Worm (Caenorhabditis elegans) whole organism, L1 larva: Measurements from ENCODE around the gene F39F10.5.

Experiments used
- C04F5.9 ChIP-seq: sonication (generic microtip); optimal IDR thresholded peaks from 2 replicates; lab custom pipeline; 2016; ENCODE audit warnings: missing genetic modification characterization, missing compliant biosample characterization
- C16A3.4 ChIP-seq: fragments of 150-350 bp; optimal IDR thresholded peaks from 2 replicates; lab custom pipeline; 2014; ENCODE audit warnings: missing biosample characterization, missing genetic modification characterization
- C34B4.2 ChIP-seq: sonication (generic microtip); optimal IDR thresholded peaks from 2 replicates; lab custom pipeline; 2017; ENCODE audit warnings: mild to moderate bottlenecking, missing genetic modification characterization, missing compliant biosample characterization
- Y116A8C.19 ChIP-seq: sonication (generic microtip); optimal IDR thresholded peaks from 2 replicates; lab custom pipeline; 2016; ENCODE audit warnings: missing compliant biosample characterization, missing genetic modification characterization, borderline replicate concordance
- aly-2 ChIP-seq: fragments of 150-350 bp; optimal IDR thresholded peaks from 2 replicates; lab custom pipeline; 2014; ENCODE audit warnings: missing biosample characterization, missing genetic modification characterization
- ama-1 ChIP-seq: fragments of 150-350 bp; optimal IDR thresholded peaks from 2 replicates; lab custom pipeline; 2014
- blmp-1 ChIP-seq: fragments of 150-350 bp; optimal IDR thresholded peaks from 2 replicates; lab custom pipeline; 2014; ENCODE audit warnings: missing biosample characterization, missing genetic modification characterization
- ceh-82 ChIP-seq, 3 experiments: fragments of 150-350 bp in 1 of 3; sonication (generic microtip) in 2 of 3; optimal IDR thresholded peaks; 2 replicates each; lab custom pipeline; 2014 to 2017; ENCODE audit warnings: missing biosample characterization in 3 of 3, missing genetic modification characterization in 3 of 3
- ceh-88 ChIP-seq: fragments of 200-800 bp; sonication (Bioruptor generic); IDR thresholded peaks from 2 replicates; pipeline ENCODE4 v1.3.6; 2022; ENCODE audit warnings: missing genetic modification characterization, missing compliant biosample characterization
- ceh-90 ChIP-seq: sonication (generic microtip); optimal IDR thresholded peaks from 2 replicates; lab custom pipeline; 2016; ENCODE audit warnings: missing genetic modification characterization, missing compliant biosample characterization
- ces-1 ChIP-seq: fragments of 150-350 bp; optimal IDR thresholded peaks from 2 replicates; lab custom pipeline; 2014; ENCODE audit warnings: missing biosample characterization, missing genetic modification reagents, missing genetic modification characterization
- dsc-1 ChIP-seq: sonication (generic microtip); optimal IDR thresholded peaks from 2 replicates; lab custom pipeline; 2016; ENCODE audit warnings: mild to moderate bottlenecking, missing genetic modification characterization, missing compliant biosample characterization
- efl-1 ChIP-seq, 4 experiments: fragments of 150-350 bp; optimal IDR thresholded peaks in 3 of 4; peaks in 1 of 4; 1 replicate in 1 of 4; 2 replicates in 3 of 4; lab custom pipeline; 2014; ENCODE audit warnings: missing biosample characterization in 2 of 4, missing genetic modification characterization in 2 of 4, missing genetic modification reagents in 2 of 4
- elt-3 ChIP-seq, 6 experiments: fragments of 150-350 bp in 1 of 6; sonication (generic microtip); optimal IDR thresholded peaks; 2 replicates each; lab custom pipeline; 2017 to 2018; ENCODE audit warnings: missing biosample characterization in 6 of 6, missing genetic modification characterization in 6 of 6, inconsistent platforms in 1 of 6
- ets-5 ChIP-seq: fragments of 200-800 bp; sonication (Bioruptor generic); IDR thresholded peaks from 2 replicates; pipeline ENCODE4 v1.3.6; 2022; ENCODE audit warnings: missing genetic modification characterization, missing compliant biosample characterization
- fkh-10 ChIP-seq: sonication (generic microtip); optimal IDR thresholded peaks from 2 replicates; lab custom pipeline; 2017; ENCODE audit warnings: missing biosample characterization, missing genetic modification reagents, missing genetic modification characterization
- fos-1 ChIP-seq: fragments of 150-350 bp; optimal IDR thresholded peaks from 2 replicates; lab custom pipeline; 2014; ENCODE audit warnings: missing biosample characterization, missing genetic modification characterization
- grh-1 ChIP-seq: fragments of 200-800 bp; sonication (Bioruptor generic); IDR thresholded peaks from 2 replicates; pipeline ENCODE4 v1.3.6; 2022; ENCODE audit warnings: missing genetic modification reagents, missing genetic modification characterization, missing compliant biosample characterization
- hlh-17 ChIP-seq: fragments of 200-800 bp; sonication (Bioruptor generic); optimal IDR thresholded peaks from 2 replicates; lab custom pipeline; 2018; ENCODE audit warnings: missing genetic modification characterization, mild to moderate bottlenecking, missing compliant biosample characterization, moderate library complexity, borderline replicate concordance
- hlh-4 ChIP-seq: sonication (generic microtip); optimal IDR thresholded peaks from 2 replicates; lab custom pipeline; 2016; ENCODE audit warnings: mild to moderate bottlenecking, missing genetic modification characterization, missing compliant biosample characterization
- hpl-2 ChIP-seq: fragments of 150-350 bp; optimal IDR thresholded peaks from 2 replicates; lab custom pipeline; 2014; ENCODE audit warnings: missing biosample characterization, missing genetic modification reagents, missing genetic modification characterization
- isw-1 ChIP-seq: fragments of 200-800 bp; sonication (Bioruptor generic); IDR thresholded peaks from 2 replicates; pipeline ENCODE4 v1.3.6; 2022; ENCODE audit warnings: missing genetic modification characterization, missing compliant biosample characterization
- jun-1 ChIP-seq: fragments of 150-350 bp; optimal IDR thresholded peaks from 2 replicates; lab custom pipeline; 2014; ENCODE audit warnings: missing biosample characterization, missing genetic modification reagents, missing genetic modification characterization
- lin-13 ChIP-seq: fragments of 150-350 bp; optimal IDR thresholded peaks from 2 replicates; lab custom pipeline; 2014; ENCODE audit warnings: missing biosample characterization, missing genetic modification reagents, missing genetic modification characterization
- lin-39 ChIP-seq: fragments of 150-350 bp; optimal IDR thresholded peaks from 2 replicates; lab custom pipeline; 2014; ENCODE audit warnings: missing biosample characterization, missing genetic modification reagents, missing genetic modification characterization
- lir-3 ChIP-seq: sonication (generic microtip); optimal IDR thresholded peaks from 2 replicates; lab custom pipeline; 2016; ENCODE audit warnings: mild to moderate bottlenecking, missing genetic modification characterization, moderate library complexity, missing compliant biosample characterization; ENCODE audit not compliant: poor library complexity
- mab-9 ChIP-seq: fragments of 200-800 bp; sonication (Bioruptor generic); IDR thresholded peaks from 2 replicates; pipeline ENCODE4 v1.3.6; 2022; ENCODE audit warnings: missing genetic modification reagents, missing genetic modification characterization, missing compliant biosample characterization
- mdl-1 ChIP-seq, 2 experiments: fragments of 150-350 bp; optimal IDR thresholded peaks; 2 replicates each; lab custom pipeline; 2014 to 2017; ENCODE audit warnings: missing biosample characterization in 2 of 2, missing genetic modification characterization in 2 of 2, inconsistent platforms in 1 of 2
- nhr-11 ChIP-seq: fragments of 150-350 bp; optimal IDR thresholded peaks from 2 replicates; lab custom pipeline; 2014; ENCODE audit warnings: missing biosample characterization, missing genetic modification characterization
- nhr-76 ChIP-seq: sonication (generic microtip); optimal IDR thresholded peaks from 2 replicates; lab custom pipeline; 2017; ENCODE audit warnings: missing biosample characterization, missing genetic modification characterization
- nhr-77 ChIP-seq: fragments of 150-350 bp; optimal IDR thresholded peaks from 2 replicates; lab custom pipeline; 2014; ENCODE audit warnings: missing biosample characterization, missing genetic modification characterization
- rnt-1 ChIP-seq: sonication (generic microtip); optimal IDR thresholded peaks from 2 replicates; lab custom pipeline; 2016; ENCODE audit warnings: mild to moderate bottlenecking, missing genetic modification characterization, moderate library complexity, missing compliant biosample characterization
- snpc-4 ChIP-seq: fragments of 150-350 bp; optimal IDR thresholded peaks from 2 replicates; lab custom pipeline; 2014; ENCODE audit warnings: missing biosample characterization, missing genetic modification characterization
- snu-23 ChIP-seq: sonication (generic microtip); optimal IDR thresholded peaks from 2 replicates; lab custom pipeline; 2016; ENCODE audit warnings: missing genetic modification characterization, missing compliant biosample characterization
- swsn-7 ChIP-seq: sonication (generic microtip); optimal IDR thresholded peaks from 2 replicates; lab custom pipeline; 2016; ENCODE audit warnings: missing genetic modification characterization, missing compliant biosample characterization
- tbx-2 ChIP-seq: sonication (generic microtip); optimal IDR thresholded peaks from 2 replicates; lab custom pipeline; 2016; ENCODE audit warnings: missing genetic modification characterization, missing compliant biosample characterization
- tlp-1 ChIP-seq: fragments of 150-350 bp; optimal IDR thresholded peaks from 2 replicates; lab custom pipeline; 2014; ENCODE audit warnings: missing biosample characterization, missing genetic modification characterization
- unc-30 ChIP-seq: sonication (generic microtip); optimal IDR thresholded peaks from 2 replicates; lab custom pipeline; 2017; ENCODE audit warnings: missing biosample characterization, missing genetic modification characterization
- unc-86 ChIP-seq: sonication (generic microtip); optimal IDR thresholded peaks from 2 replicates; lab custom pipeline; 2016; ENCODE audit warnings: missing genetic modification characterization, missing compliant biosample characterization
- unc-98 ChIP-seq: fragments of 200-800 bp; sonication (Bioruptor generic); IDR thresholded peaks from 2 replicates; pipeline ENCODE4 v1.3.6; 2022; ENCODE audit warnings: missing genetic modification characterization, missing compliant biosample characterization
- vab-15 ChIP-seq: sonication (generic microtip); optimal IDR thresholded peaks from 2 replicates; lab custom pipeline; 2017; ENCODE audit warnings: missing genotype, mild to moderate bottlenecking, missing genetic modification characterization, missing compliant biosample characterization
- ztf-11 ChIP-seq, 2 experiments: sonication (generic microtip); optimal IDR thresholded peaks; 2 replicates each; lab custom pipeline; 2016 to 2017; ENCODE audit warnings: missing genetic modification characterization in 2 of 2, missing biosample characterization in 1 of 2, missing compliant biosample characterization in 1 of 2

Gene F39F10.5

ce11 chrX:16961387-16961786 lies 47.8 kb upstream of the F39F10.5 start (continued):
- no peak for TF ChIP-seq lin-39 (tag; lab: Kevin White, UChicago)
- TF ChIP-seq tlp-1 (tag; lab: Kevin White, UChicago): no peak
- TF ChIP-seq lin-13: peak; percentile 82
- peak; percentile 89 for TF ChIP-seq swsn-7
- TF ChIP-seq Y116A8C.19 (tag; lab: Kevin White, UChicago): no peak
- peak; percentile 69 for TF ChIP-seq dsc-1 (tag; lab: Kevin White, UChicago)
- no peak for TF ChIP-seq unc-98 (GFP tag; lab: Robert Waterston, UW)
- TF ChIP-seq ceh-90 (tag; lab: Kevin White, UChicago): no peak
- TF ChIP-seq mab-9 (GFP tag; lab: Robert Waterston, UW): peak; percentile 69; the same call in 1 of the 2 replicates
- TF ChIP-seq tbx-2: peak; percentile 83
- TF ChIP-seq vab-15 (tag; lab: Kevin White, UChicago): peak; percentile 39
- peak in 1 of 2 experiments; percentile 91 for TF ChIP-seq mdl-1 (tag; optimal IDR thresholded peaks at IDR 0.05; lab: Kevin White, UChicago)
- no peak for TF ChIP-seq hlh-4
- TF ChIP-seq nhr-76 (tag; lab: Kevin White, UChicago): peak; percentile 46
- peak; percentile 76 for TF ChIP-seq isw-1 (GFP tag; lab: Robert Waterston, UW)
- no peak for TF ChIP-seq nhr-11
- peak; percentile 84 for TF ChIP-seq jun-1 (tag; lab: Kevin White, UChicago)
- peak; percentile 92 for TF ChIP-seq C16A3.4
- peak; percentile 67 for TF ChIP-seq nhr-77 (tag; lab: Kevin White, UChicago)
- TF ChIP-seq blmp-1 (tag; lab: Kevin White, UChicago): peak; percentile 50
- TF ChIP-seq hpl-2: no peak
- TF ChIP-seq C34B4.2: no peak
- TF ChIP-seq grh-1 (GFP tag; lab: Robert Waterston, UW): no peak; the same call in 1 of the 2 replicates
- TF ChIP-seq snpc-4 (tag; lab: Kevin White, UChicago): peak; percentile 68
- TF ChIP-seq unc-30 (tag; lab: Kevin White, UChicago): no peak
- no peak for TF ChIP-seq ama-1 (lab: Kevin White, UChicago)
- peak; percentile 63 to 76 for TF ChIP-seq efl-1 (optimal IDR thresholded peaks at IDR 0.05; lab: Kevin White, UChicago)
- TF ChIP-seq efl-1 (GFP tag; optimal IDR thresholded peaks at IDR 0.05 in 1 of 2; lab: Kevin White, UChicago): peak in 1 of 2 experiments; percentile 29
- TF ChIP-seq hlh-17: no peak
- TF ChIP-seq ceh-82 (tag; optimal IDR thresholded peaks at IDR 0.05; lab: Kevin White, UChicago): peak; percentile 72 to 95 (median 85)
- TF ChIP-seq C04F5.9 (tag; lab: Kevin White, UChicago): no peak
- peak; percentile 93 for TF ChIP-seq snu-23
- TF ChIP-seq ces-1 (GFP tag; lab: Kevin White, UChicago): no peak
- TF ChIP-seq fos-1 (tag; lab: Kevin White, UChicago): peak; percentile 80
- TF ChIP-seq fkh-10: peak; percentile 88
- peak; percentile 87 for TF ChIP-seq unc-86 (tag; lab: Kevin White, UChicago)
- TF ChIP-seq elt-3 (tag; optimal IDR thresholded peaks at IDR 0.05; lab: Kevin White, UChicago): peak in 2 of 6 experiments; percentile 57 to 67
- TF ChIP-seq rnt-1 (tag; lab: Kevin White, UChicago): peak; percentile 86
- TF ChIP-seq ztf-11 (tag; optimal IDR thresholded peaks at IDR 0.05; lab: Kevin White, UChicago): peak in 1 of 2 experiments; percentile 72
- TF ChIP-seq lir-3 (tag; lab: Kevin White, UChicago): peak; percentile 39
- TF ChIP-seq aly-2 (tag; lab: Kevin White, UChicago): no peak
- TF ChIP-seq ets-5: no peak

DNA sequence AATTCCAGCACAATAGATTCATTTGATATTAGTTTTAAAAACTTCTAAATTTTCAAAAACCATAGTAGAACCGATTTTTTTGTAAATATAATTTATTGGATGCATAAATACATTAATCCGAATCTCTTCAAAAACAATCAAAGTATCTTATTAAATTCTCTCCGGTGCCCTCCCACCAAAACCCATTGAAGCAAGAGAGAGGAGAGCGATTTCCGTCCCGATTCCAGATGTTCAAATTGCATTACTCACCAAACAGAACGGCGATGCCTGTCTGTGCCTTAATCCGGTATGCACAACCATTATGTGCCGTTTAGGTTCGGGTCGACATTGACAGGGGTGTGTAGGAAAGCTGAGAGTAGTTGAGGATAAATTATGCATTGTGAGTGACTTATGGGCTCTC lies 46.8 kb upstream of the F39F10.5 start:
- TF ChIP-seq ceh-88 (GFP tag; lab: Robert Waterston, UW) (no peak), dsc-1 (tag; lab: Kevin White, UChicago) (peak; percentile 48)
